Fruit fly (Drosophila melanogaster) S2 (cell line): Measurements from ENCODE around the gene Pits.

Experiments
- CG8478 ChIP-seq: fragments of >200 bp; optimal IDR thresholded peaks from 2 replicates; lab custom pipeline; 2018
- CTCF ChIP-seq, 2 experiments: fragments of >200 bp; optimal IDR thresholded peaks; 2 replicates each; lab custom pipeline; 2018

Gene Pits

dm6 chrX:12596353-12597107, 13.5 kb upstream of the Pits start:
- TF ChIP-seq CG8478 (lab: Kevin White, UChicago), result no peak
- no peak for TF ChIP-seq CTCF (optimal IDR thresholded peaks at IDR 0.05; lab: Kevin White, UChicago)

dm6 chrX:12595610-12596336, 12.8 kb upstream of the Pits start, which contains the start of the genes CG1824 and Sec16:
TSS of gene CG1824 (minus strand) at chrX:12595624.
TSS of gene Sec16 (plus strand) at chrX:12596047.
- TF ChIP-seq CTCF (optimal IDR thresholded peaks at IDR 0.05; lab: Kevin White, UChicago) (no peak), CG8478 (lab: Kevin White, UChicago) (no peak)

DNA sequence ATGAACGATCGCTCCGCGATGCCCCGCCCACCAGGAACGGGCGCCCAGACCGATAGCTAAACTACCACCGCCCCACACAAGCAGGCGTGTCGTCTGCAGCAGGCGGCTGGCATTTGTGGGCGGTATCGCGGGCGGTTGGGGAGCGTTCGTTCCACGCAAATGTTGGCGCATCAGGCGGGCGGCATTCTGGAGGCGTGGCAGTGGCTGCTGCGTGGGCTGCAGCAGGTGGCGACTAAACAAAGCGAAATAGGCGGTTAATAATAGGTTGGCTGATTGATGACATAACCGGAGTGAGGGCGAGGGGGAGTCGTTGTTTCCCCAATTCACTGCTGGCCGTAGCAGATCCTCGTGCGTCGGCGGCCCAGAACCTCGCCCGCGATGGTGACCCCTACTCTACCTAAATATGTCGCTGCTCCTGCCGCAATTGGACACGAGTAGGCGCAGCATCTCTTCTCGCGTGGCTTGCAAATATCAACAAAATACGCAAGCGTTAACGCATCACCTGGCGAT, 12.2 kb upstream of the Pits start:
- no peak for TF ChIP-seq CTCF (optimal IDR thresholded peaks at IDR 0.05; lab: Kevin White, UChicago)
- no peak for TF ChIP-seq CG8478 (lab: Kevin White, UChicago)

DNA sequence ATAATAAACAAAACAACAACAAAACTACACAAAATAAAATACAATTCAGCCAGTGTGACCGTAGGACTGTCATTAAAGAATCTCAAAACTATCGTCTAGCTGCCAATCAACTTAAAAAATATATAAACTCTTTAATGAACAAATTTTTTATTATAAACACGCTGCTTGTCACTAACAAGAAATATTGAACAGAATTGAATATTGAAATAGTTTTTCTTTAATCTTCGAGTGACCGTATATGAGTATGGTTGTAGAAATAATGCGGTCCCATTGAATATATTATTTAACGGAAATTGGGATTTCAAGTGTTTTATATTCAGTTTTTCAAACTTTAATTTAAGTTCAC, 9.1 kb upstream of the Pits start, which contains the start of gene LIMK1:
LIMK1 (minus strand) TSS at position 73 of the 346 bp plus-strand sequence.
- TF ChIP-seq CTCF (optimal IDR thresholded peaks at IDR 0.05; lab: Kevin White, UChicago) (no peak), CG8478 (lab: Kevin White, UChicago) (no peak)

DNA sequence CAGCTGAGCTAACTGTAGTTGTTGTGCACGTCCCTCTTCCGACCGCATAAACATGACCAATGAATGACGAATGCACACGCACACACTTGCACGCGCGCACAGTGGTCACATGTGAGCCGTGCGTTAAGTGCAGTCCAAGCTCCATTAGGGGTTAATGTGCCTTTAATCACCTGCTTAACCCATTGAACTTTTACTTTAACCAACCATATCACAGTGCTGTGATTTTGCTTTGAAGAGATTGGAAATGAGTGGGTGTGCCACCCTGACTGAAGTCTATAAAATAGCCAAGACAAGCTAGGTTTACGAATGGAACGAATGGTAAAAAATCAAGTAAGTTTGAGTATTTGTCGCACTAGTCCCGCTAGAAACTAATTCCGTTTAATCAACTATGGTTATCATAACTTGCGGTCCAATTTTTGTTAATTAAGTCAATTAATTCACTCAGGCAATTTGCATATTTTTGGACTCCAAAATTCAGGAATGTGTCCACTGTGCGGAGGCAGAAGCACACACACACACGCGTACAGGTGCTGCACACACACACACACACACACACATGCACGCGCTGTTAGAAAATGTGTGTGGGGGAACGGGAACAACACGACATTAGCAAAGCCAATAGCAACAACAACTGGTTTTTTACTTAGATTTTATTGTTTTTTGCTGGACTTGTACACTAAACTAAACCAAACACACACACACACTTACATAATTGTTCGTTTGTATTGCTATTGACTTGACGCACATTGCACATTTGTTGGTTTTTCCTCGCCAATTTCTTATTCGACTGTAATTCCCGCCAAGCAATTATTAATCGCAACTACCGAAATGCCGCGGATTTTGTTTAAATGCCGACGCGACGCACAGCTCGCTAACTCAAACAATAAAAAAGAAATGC, 8.5 kb upstream of the Pits start:
- no peak for TF ChIP-seq CTCF (optimal IDR thresholded peaks at IDR 0.05; lab: Kevin White, UChicago)
- TF ChIP-seq CG8478 (lab: Kevin White, UChicago), result no peak

DNA sequence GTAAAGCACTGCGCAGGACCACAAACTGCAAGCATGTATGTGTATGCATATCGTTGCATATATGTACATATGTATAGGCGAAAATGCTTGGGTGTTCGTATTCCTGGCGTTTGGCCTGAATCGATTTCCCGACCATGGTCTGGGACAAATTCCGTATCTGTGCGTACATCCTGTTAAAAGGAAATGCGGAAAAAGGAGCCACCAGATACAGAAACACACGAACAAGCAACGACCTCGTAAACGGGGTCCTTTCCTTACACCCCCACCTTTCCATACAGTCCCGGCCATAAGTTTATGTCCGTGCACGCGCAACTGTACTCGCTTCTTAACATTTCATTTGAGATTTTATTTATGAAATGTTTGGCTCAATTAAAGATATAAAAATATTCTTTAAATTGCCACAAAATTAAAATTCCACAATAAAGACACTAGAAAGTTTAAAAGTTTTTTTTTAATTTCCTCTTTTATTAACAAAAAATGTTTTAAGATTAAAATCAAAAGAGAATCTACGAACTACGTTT, 937 bp upstream of the Pits start:
- no peak for TF ChIP-seq CTCF (optimal IDR thresholded peaks at IDR 0.05; lab: Kevin White, UChicago)
- no peak for TF ChIP-seq CG8478 (lab: Kevin White, UChicago)

dm6 chrX:12582661-12582983, 371 bp downstream of the Pits start:
- TF ChIP-seq CTCF (optimal IDR thresholded peaks at IDR 0.05; lab: Kevin White, UChicago) (no peak), CG8478 (lab: Kevin White, UChicago) (no peak)

DNA sequence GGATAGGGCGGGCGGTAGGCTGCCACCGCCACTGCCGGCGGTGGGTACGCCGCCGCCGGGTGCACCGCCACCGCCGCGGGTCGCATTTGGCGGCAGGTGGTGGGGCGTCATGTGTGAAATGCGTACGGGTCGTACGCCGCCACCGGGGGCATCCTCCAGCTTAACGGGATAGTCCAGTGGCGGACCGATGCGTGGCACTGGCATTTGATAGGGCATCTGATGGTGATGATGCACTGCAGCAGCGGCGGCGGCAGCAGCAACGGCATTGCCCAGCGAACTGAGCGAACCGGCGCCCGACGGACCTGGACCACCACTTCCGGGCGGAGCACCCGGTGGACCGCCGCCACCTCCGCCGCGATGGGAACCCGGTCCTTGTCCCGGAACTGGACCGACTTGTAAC, 1.1 kb downstream of the Pits start:
- TF ChIP-seq CTCF (optimal IDR thresholded peaks at IDR 0.05; lab: Kevin White, UChicago) (no peak), CG8478 (lab: Kevin White, UChicago) (no peak)

- TF ChIP-seq CG8478 (lab: Kevin White, UChicago), result no peak
- TF ChIP-seq CTCF (optimal IDR thresholded peaks at IDR 0.05; lab: Kevin White, UChicago), result no peak
These were observed 1.7 kb downstream of the Pits start for dm6 chrX:12581305-12581676.

DNA sequence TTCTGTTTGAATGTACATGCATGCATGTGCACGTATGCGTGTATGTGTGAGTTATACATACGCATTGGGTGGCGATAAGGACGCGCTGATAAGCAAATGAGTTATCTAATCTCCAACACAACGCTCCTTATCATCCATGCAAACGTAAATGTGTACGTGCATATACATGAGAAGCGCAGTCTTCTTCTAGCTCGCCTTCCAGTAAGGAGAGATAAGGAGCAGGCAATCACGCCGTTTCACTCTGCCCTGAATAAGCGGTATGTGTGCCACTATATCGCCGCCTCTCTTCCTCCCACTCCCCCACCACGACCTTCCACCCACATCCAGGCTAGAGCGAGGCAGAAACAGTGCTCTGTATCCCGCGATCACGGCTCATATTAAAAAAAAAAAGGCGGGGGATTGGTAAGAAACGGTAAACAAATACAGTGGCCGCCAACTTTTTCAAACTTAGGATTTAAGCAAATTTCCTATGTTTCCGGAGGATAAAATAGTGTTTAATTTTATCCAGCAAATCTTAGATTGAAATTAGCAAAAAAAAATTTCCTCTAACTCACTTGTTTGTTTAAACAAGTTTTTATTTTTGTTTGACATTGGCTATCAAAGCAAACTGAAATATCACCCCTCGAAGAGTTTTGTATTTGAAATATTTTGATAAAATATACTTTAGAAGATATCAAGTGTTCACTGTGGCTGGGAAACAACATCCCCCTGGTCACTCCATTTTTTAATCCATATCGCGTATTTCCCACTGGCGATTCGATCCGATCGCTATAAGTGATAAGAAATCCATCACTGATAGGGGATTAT, 2.3 kb downstream of the Pits start:
- TF ChIP-seq CG8478 (lab: Kevin White, UChicago) (no peak), CTCF (optimal IDR thresholded peaks at IDR 0.05; lab: Kevin White, UChicago) (no peak)

dm6 chrX:12580040-12580497, 2.9 kb downstream of the Pits start:
- TF ChIP-seq CG8478 (lab: Kevin White, UChicago) (no peak), CTCF (optimal IDR thresholded peaks at IDR 0.05; lab: Kevin White, UChicago) (no peak)

dm6 chrX:12579506-12579999, 3.4 kb downstream of the Pits start:
- TF ChIP-seq CTCF (optimal IDR thresholded peaks at IDR 0.05; lab: Kevin White, UChicago), result no peak
- TF ChIP-seq CG8478 (lab: Kevin White, UChicago), result no peak

- TF ChIP-seq CG8478 (lab: Kevin White, UChicago) (no peak), CTCF (optimal IDR thresholded peaks at IDR 0.05; lab: Kevin White, UChicago) (no peak)
These were observed 4.2 kb downstream of the Pits start for dm6 chrX:12578701-12579372.
